Fruit fly (Drosophila melanogaster): ENCODE data around the gene CG33783.

Gene CG33783

DNA sequence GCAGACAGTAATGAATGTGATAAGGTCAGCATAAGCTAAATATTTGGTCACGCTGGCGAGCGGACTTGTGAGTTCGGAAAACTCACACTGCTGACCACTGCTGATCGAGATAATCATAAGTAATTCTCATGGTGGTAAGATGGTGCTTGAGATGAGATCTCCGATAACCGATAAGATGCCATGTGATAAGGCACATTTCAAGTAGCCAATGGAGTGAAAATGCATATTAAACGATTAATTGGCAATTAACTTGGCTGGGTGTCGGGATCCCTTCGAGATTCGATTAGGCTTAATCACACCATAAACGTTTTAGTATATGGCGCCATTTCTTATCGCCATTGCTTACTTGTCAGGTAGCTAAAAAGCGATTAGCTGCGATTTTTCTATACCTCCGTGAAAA lies 47.2 kb downstream of the CG33783 start:
- TF ChIP-seq tj (GFP tag; optimal IDR thresholded peaks at IDR 0.05) (peak; percentile 33), Mnt (GFP tag; optimal IDR thresholded peaks at IDR 0.05) (no peak), cic (GFP tag; optimal IDR thresholded peaks at IDR 0.05) (peak; percentile 29)

DNA sequence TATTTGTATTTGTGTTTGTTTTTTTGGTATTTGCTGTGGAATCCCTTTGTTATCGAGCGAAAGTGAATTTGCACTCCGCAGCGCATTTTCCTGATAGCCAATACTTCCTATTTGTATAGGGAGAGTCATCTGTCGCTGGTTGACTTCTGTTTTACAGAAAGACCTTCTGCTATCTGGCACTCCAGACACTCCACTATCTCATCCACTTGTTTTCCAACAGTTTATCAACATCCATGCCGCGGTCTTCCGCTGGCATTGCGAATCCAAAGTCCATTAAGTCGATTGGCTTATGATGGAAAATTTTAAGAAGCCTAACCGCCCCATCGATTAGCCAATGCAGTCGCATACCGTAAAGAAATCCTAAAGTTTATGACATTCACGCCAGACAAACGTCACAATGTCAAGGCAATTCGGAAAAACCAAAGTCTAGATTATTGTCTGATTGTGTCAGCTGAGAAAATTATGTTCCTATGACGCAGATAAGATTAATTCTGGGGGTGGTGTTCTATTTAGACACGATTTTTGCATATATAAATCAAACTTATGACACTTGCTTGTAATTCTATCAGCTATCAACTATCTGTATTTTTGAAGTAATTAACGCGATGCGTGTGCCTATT lies 48.5 kb downstream of the CG33783 start:
- TF ChIP-seq Crg-1 (GFP tag; optimal IDR thresholded peaks at IDR 0.05), result peak; percentile 4
- TF ChIP-seq CG12768 (GFP tag; optimal IDR thresholded peaks at IDR 0.05), result peak; percentile 6
- no peak for TF ChIP-seq cnc (optimal IDR thresholded peaks at IDR 0.05)
- TF ChIP-seq CG7045 (GFP tag; optimal IDR thresholded peaks at IDR 0.05), result no peak
- TF ChIP-seq tj (GFP tag; optimal IDR thresholded peaks at IDR 0.05), result no peak

DNA sequence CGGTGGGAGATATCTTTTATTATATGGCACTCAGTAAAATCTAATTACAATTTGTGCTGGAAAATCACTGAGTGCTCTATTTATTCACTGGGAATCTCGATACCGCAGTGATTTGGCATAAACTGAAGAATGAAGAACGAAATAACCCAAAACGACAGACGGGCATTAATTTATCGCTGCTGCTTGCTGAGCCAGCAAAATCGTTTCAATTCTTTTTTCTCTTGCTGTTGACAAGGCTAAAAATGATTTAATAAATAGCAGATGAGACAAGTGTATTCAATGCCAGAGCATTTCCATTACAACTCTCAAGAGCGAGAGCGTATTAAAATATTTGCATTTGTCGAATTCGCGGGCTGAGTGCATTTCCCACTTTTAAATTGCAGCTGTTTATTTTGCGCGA lies 49.2 kb downstream of the CG33783 start:
- TF ChIP-seq tj (GFP tag; optimal IDR thresholded peaks at IDR 0.05) (peak; percentile 96), Clk (GFP tag; optimal IDR thresholded peaks at IDR 0.05) (no peak)
